Worm (Caenorhabditis elegans) whole organism, L4/young adult: ENCODE data around the gene srg-62.

Source experiments
- W03F9.2 ChIP-seq: fragments of 150-350 bp; optimal IDR thresholded peaks from 2 replicates; lab custom pipeline; 2014; ENCODE audit warnings: missing biosample characterization, missing genetic modification characterization
- him-1 ChIP-seq: sonication (generic microtip); optimal IDR thresholded peaks from 2 replicates; lab custom pipeline; 2016; ENCODE audit warnings: missing genotype, missing genetic modification reagents, missing genetic modification characterization, missing compliant biosample characterization

- TF ChIP-seq W03F9.2 (tag; lab: Kevin White, UChicago) (no peak), him-1 (tag; lab: Kevin White, UChicago) (no peak)
Observed at ce11 chrV:2738174-2738573, 4.0 kb downstream of the srg-62 start, which contains the start of gene srg-56.
